Worm (Caenorhabditis elegans): Measurements from ENCODE around the gene F32D8.5.
A peak's percentile ranks its signal among the peaks of the same experiment; 100 is the strongest.

The F32D8.5 gene

ce11 chrV:10918373-10918772 is 23.8 kb downstream of the F32D8.5 start, which contains the start of gene F58B4.2:
F58B4.2 (minus strand) TSS chrV:10918473.
- TF ChIP-seq lin-13 (GFP tag; optimal IDR thresholded peaks at IDR 0.05) (no peak), lin-15B (tag; optimal IDR thresholded peaks at IDR 0.05) (no peak), unc-130 (tag; optimal IDR thresholded peaks at IDR 0.05) (no peak), unc-30 (tag; optimal IDR thresholded peaks at IDR 0.05) (no peak), fkh-10 (GFP tag; optimal IDR thresholded peaks at IDR 0.05) (no peak), elt-2 (tag; optimal IDR thresholded peaks at IDR 0.05) (no peak), hlh-17 (GFP tag; optimal IDR thresholded peaks at IDR 0.05; ENCODE audit: borderline replicate concordance) (no peak), tlp-1 (tag; optimal IDR thresholded peaks at IDR 0.05) (no peak)

- no peak for TF ChIP-seq dsc-1 (tag; optimal IDR thresholded peaks at IDR 0.05)
Measured at ce11 chrV:10921747-10922146, 27.1 kb downstream of the F32D8.5 start, which contains the start of gene nas-31. nas-31 (minus strand) TSS chrV:10921847.

- TF ChIP-seq dpl-1 (GFP tag; optimal IDR thresholded peaks at IDR 0.05), result no peak
- no peak for TF ChIP-seq nhr-71 (tag; optimal IDR thresholded peaks at IDR 0.05)
Measured at ce11 chrV:10923229-10923628, 28.6 kb downstream of the F32D8.5 start, which contains the start of gene F58B4.7. F58B4.7 (minus strand) TSS chrV:10923329.

- no peak for TF ChIP-seq ztf-4 (tag; optimal IDR thresholded peaks at IDR 0.05)
- peak; percentile 12 for TF ChIP-seq nhr-71 (tag; optimal IDR thresholded peaks at IDR 0.05)
- no peak for TF ChIP-seq ceh-8 (GFP tag; optimal IDR thresholded peaks at IDR 0.05)
- TF ChIP-seq pax-3 (tag; optimal IDR thresholded peaks at IDR 0.05), result peak; percentile 17
- TF ChIP-seq fkh-8 (tag; optimal IDR thresholded peaks at IDR 0.05), result peak; percentile 71
- TF ChIP-seq swsn-7 (tag; optimal IDR thresholded peaks at IDR 0.05), result no peak
- no peak for TF ChIP-seq unc-62 (GFP tag; optimal IDR thresholded peaks at IDR 0.05)
- no peak for TF ChIP-seq sup-37 (GFP tag; optimal IDR thresholded peaks at IDR 0.05)
- TF ChIP-seq nhr-47 (tag; optimal IDR thresholded peaks at IDR 0.05), result peak; percentile 20
- TF ChIP-seq zip-4 (GFP tag; optimal IDR thresholded peaks at IDR 0.05), result no peak
Measured at ce11 chrV:10924731-10925130, 30.1 kb downstream of the F32D8.5 start, which contains the start of gene F58B4.6. F58B4.6 (plus strand) TSS chrV:10925031.

- TF ChIP-seq rnt-1 (tag; optimal IDR thresholded peaks at IDR 0.05) (no peak), C04F5.9 (tag; optimal IDR thresholded peaks at IDR 0.05) (no peak), elt-3 (tag; optimal IDR thresholded peaks at IDR 0.05) (no peak), fkh-10 (GFP tag; optimal IDR thresholded peaks at IDR 0.05) (no peak), unc-98 (GFP tag; IDR thresholded peaks at IDR 0.05) (no peak), hpl-2 (GFP tag; optimal IDR thresholded peaks at IDR 0.05) (no peak), skn-1 (tag; optimal IDR thresholded peaks at IDR 0.05) (peak; percentile 53), nhr-84 (tag; optimal IDR thresholded peaks at IDR 0.05) (no peak), lin-13 (GFP tag; optimal IDR thresholded peaks at IDR 0.05) (no peak), lin-14 (GFP tag; optimal IDR thresholded peaks at IDR 0.05) (peak; percentile 6), nhr-71 (tag; optimal IDR thresholded peaks at IDR 0.05) (peak; percentile 57), elt-2 (tag; optimal IDR thresholded peaks at IDR 0.05) (no peak), sox-4 (tag; optimal IDR thresholded peaks at IDR 0.05) (no peak), nhr-20 (tag; optimal IDR thresholded peaks at IDR 0.05) (peak; percentile 22), irx-1 (tag; optimal IDR thresholded peaks at IDR 0.05) (no peak), fos-1 (tag; optimal IDR thresholded peaks at IDR 0.05) (no peak), efl-1 (optimal IDR thresholded peaks at IDR 0.05) (no peak), efl-1 (GFP tag; optimal IDR thresholded peaks at IDR 0.05 in 1 of 2) (peak in 1 of 2 experiments; percentile 15), fkh-8 (tag; optimal IDR thresholded peaks at IDR 0.05) (peak; percentile 68), ets-5 (GFP tag; IDR thresholded peaks at IDR 0.05) (no peak), pqm-1 (tag; optimal IDR thresholded peaks at IDR 0.05) (no peak)
Measured at ce11 chrV:10925658-10926057, 31.1 kb downstream of the F32D8.5 start.
